Fruit fly (Drosophila melanogaster) whole organism: ENCODE measurements around the gene Mayo.

Source experiments
- CG8478 ChIP-seq: fragments of >200 bp; optimal IDR thresholded peaks from 2 replicates; lab custom pipeline; 2018; ENCODE audit warnings: inconsistent platforms
- pan ChIP-seq: fragments of >200 bp; optimal IDR thresholded peaks from 2 replicates; lab custom pipeline; 2017

DNA sequence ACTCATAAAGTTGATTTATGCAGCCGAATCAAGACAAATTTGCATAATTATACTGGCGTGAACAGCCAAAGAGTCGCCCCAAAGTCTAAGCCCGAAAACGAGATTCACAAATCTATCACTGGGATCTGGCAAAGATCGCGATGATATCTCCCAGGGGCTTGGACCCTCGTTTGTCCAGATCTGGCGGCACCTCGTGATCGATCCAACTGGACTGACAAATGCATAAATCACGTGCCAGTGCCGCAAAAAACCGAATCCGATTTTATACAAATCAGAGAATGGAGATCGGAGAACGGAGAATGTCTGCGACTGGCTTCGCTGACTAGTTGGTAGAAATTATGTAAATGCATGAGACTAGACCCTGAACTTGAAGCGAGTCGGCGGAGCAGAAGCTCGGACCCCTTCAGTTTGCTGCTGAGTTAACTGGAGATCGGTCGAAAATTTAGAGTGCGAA lies 16.8 kb upstream of the Mayo start, which contains the start of gene CG15554:
- no peak for TF ChIP-seq CG8478 (lab: Kevin White, UChicago)
- TF ChIP-seq pan = no peak
